Worm (Caenorhabditis elegans) whole organism, L4/young adult: Measurements from ENCODE around the gene F21C10.18.

ENCODE experiments used
- W03F9.2 ChIP-seq: fragments of 150-350 bp; optimal IDR thresholded peaks from 2 replicates; lab custom pipeline; 2014; ENCODE audit warnings: missing biosample characterization, missing genetic modification characterization
- dao-5 ChIP-seq: sonication (generic microtip); optimal IDR thresholded peaks from 2 replicates; lab custom pipeline; 2016; ENCODE audit warnings: missing genotype, missing genetic modification characterization, moderate library complexity, missing compliant biosample characterization
- him-1 ChIP-seq: sonication (generic microtip); optimal IDR thresholded peaks from 2 replicates; lab custom pipeline; 2016; ENCODE audit warnings: missing genotype, missing genetic modification reagents, missing genetic modification characterization, missing compliant biosample characterization

F21C10.18 gene

DNA sequence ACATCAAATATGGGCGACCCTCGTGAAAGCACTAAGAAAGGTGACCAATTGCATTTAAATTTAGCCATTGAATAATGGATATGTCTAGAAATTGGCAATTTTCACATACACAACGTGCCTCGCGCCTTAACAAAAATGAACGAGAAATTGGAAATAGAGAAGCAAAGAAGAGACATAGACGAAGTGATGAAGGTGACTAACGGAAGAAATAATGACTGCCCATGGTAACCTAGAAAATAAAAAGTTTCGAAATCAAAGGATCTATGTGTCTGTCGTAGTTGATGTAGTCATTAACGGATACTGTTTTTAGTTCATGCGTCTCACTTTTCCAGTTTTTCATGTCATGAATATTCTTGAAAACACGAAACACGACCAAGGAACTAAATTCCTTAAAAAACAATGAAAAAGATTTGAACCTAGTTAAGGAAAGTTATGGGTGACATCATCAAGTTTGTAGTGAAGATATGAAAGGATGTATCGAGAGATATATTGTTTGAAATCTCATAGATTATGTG lies 30.2 kb upstream of the F21C10.18 start:
- no peak for TF ChIP-seq W03F9.2 (tag; lab: Kevin White, UChicago)
- no peak for TF ChIP-seq him-1 (tag; lab: Kevin White, UChicago)
- TF ChIP-seq dao-5 (tag; lab: Kevin White, UChicago) = no peak

DNA sequence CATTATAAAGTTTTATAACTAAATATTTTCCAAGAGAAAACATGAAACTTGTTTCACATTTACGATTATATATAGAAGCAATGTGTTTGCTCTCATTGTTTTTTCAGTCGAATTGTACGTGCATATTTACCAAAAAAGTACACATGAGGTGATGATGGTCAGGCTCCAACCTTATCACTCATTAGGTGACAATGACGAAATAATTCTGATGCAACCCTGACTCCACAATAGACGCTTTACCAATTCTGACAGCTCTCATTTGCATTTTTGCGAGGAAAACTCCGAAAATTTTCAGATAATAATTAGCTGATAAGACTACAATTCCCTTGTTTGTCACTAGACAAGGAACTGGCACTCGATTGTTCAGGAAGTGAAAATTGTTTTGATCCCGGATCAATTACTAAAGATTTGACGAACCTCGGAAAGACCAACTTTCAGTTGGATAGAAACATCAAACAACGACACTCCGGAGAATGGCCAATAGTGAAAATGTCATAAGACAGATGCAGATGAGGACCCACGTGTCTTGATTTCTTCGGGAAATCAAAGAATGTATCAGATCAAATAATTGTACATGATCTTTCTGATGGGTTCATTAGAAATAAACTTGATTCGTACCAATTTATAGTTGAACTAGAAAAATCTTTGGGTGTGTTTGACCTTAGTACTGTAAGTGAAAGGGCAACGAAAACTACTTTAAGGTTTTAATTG lies 29.3 kb upstream of the F21C10.18 start:
- no peak for TF ChIP-seq dao-5 (tag; lab: Kevin White, UChicago)
- no peak for TF ChIP-seq him-1 (tag; lab: Kevin White, UChicago)
- no peak for TF ChIP-seq W03F9.2 (tag; lab: Kevin White, UChicago)

DNA sequence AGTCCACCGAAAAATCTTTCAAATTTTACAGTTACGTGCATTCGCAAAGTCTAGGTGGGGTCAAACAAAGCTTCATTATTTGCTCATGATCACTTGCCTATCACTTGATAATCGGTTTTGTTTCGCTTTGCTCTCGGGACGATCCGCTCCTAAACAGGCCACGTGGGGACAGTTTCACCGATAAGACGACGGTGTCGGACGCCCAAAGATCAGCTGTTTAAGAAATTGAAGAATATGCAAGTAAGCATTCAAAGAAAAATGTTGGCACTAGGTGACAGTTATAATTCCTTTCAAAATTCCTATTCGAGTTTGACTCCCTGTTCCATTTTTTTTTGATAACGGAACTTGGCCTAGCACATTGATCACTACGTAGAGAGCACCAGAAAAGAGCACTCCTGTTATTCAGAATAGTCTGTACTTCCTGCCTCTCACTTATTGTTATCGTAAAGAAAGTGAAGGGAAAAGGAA lies 28.3 kb upstream of the F21C10.18 start:
- TF ChIP-seq W03F9.2 (tag; lab: Kevin White, UChicago) = no peak
- TF ChIP-seq dao-5 (tag; lab: Kevin White, UChicago) = no peak
- TF ChIP-seq him-1 (tag; lab: Kevin White, UChicago) = no peak

DNA sequence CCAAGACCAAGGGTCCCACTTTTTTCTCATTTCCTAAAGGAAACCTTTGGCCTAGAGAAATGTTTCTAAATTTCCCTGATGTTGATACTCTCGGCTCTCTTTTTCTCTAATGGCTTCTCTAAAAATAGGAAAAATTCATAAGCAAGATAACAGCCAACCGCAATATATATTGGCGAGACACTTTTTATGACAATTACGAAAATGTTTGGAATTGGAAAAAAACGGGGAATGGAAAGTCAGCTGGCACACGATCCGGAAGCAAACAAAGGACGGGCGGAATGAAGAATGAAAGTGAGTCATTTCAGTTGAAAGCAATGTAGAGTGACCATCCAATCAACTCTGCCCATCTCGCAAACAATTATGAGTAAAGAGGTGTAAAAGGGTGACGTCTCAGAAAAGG lies 26.9 kb upstream of the F21C10.18 start:
- TF ChIP-seq dao-5 (tag; lab: Kevin White, UChicago) (no peak), him-1 (tag; lab: Kevin White, UChicago) (no peak), W03F9.2 (tag; lab: Kevin White, UChicago) (no peak)

DNA sequence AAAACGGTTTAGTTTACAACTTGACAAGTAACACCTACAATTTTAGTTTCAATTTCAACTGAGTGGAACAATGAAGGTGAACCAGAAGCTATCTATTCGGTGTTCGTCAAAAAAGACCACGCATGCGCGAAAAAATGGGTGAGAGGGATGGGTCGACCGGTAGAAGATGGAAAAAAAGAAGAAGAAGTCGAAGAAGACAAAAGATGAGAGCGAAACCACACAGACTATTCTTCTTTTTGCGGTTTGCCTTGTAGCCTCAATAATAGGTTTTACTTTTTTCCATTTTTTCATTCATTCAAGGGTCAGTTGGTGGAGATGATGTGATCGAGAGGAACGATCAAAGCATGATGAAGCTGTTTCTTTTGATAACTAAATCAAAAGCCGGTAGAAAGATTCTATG lies 26.0 kb upstream of the F21C10.18 start:
- TF ChIP-seq W03F9.2 (tag; lab: Kevin White, UChicago) (no peak), him-1 (tag; lab: Kevin White, UChicago) (no peak), dao-5 (tag; lab: Kevin White, UChicago) (no peak)

DNA sequence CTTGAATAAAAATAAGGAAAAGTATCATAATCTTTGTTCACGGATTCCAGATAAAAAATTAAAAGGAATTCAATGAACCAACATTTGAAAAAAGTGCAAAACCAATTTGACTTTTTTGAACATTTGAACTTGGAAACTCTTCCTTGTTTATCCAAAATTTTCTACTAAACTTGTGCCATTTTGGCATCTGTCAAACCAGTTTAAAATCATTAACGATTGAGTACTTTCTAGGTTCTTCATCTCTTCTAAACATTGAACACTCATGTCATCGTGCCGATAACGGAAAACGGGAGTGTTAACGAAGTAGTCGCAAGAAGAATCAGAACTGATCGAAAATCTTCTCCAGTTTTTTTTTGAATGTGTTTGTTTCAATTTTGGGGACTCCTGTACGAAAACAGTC lies 24.1 kb upstream of the F21C10.18 start:
- TF ChIP-seq W03F9.2 (tag; lab: Kevin White, UChicago) (no peak), him-1 (tag; lab: Kevin White, UChicago) (no peak), dao-5 (tag; lab: Kevin White, UChicago) (no peak)

DNA sequence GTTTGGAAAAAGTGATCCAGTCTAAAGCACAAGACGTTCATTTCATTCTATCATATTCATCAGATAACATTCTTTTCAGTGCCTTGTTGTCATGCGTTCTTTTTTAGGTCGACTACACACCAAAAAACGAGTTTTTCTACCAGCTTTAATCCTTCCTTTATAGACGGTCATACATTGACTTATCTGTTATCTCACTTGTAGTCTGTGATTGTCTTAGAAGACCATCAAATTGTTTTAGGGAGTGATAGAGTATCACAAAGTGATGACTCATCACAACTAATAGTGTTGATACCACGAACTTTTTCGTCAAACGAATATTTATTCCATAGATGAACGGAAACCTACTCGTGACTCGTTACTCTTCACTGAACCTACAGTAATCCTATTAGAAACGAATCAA lies 22.5 kb upstream of the F21C10.18 start:
- TF ChIP-seq W03F9.2 (tag; lab: Kevin White, UChicago) (no peak), dao-5 (tag; lab: Kevin White, UChicago) (no peak), him-1 (tag; lab: Kevin White, UChicago) (no peak)

DNA sequence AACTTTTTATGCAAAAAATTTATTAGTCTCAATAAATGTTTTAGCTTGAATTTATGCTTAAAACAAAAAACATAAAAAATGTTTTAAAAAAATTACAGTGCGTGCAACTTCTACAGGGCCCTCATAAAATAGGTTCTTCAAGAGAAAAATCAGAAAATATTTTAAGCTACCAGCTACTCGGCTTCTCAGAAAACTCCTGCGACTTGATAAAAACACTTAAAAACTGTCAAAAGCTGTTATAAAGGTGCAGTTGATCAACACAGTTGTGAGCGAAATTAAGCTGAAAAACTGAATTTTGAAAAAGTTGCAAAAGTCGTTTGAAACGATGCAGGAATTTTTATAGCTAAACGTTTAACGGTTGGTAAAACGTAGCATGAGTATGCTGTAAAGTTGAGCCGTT lies 19.6 kb upstream of the F21C10.18 start:
- no peak for TF ChIP-seq W03F9.2 (tag; lab: Kevin White, UChicago)
- no peak for TF ChIP-seq him-1 (tag; lab: Kevin White, UChicago)
- TF ChIP-seq dao-5 (tag; lab: Kevin White, UChicago) = no peak

DNA sequence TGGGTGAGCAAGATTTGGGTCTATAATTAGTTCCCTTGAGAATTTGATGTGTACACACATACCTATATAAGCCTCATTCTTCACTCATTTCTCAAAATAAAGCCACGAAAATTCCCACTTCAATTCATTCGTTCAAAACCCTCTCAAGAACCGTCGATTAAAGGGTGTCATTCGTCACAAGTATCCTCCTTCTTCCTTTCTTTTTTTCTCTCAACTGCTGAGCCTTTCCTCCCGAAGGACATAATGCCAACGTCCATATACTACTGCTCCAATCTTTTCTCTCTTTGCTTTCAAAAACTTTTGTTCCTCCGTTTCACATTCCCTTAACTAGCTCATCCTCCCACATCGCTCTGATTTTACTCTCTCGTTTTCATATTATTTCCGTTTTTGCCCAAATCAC lies 16.1 kb upstream of the F21C10.18 start, which contains the start of gene T27E4.1:
T27E4.1 (plus strand) TSS at position 137 of the 400 bp plus-strand sequence.
- TF ChIP-seq him-1 (tag; lab: Kevin White, UChicago) (no peak), W03F9.2 (tag; lab: Kevin White, UChicago) (no peak), dao-5 (tag; lab: Kevin White, UChicago) (no peak)

DNA sequence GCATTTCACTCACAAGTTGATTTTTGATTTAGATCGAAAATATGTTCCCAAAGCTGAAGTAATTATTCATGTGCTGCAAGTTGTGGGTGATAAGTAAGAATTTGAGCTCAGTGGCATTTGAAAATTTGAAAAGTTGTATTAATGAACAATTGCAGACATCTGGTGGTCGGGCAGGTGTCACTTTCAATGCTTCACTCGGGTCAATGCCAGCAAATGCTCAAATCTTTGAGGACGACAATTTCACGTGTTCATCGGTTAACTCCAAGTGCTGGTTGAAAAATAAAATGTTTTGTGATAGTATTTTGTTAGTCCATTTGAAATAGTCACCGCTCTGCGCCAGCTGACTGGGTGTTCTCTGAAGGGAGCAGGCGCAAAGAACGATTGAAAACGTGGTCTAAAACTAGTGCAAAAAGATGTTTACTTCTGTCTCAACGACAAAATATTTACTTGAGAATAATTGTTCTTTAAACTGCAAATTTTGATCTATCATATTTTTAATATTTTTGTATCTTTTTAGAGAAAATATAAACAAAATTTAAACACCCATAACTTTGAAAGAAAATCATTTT lies 14.2 kb upstream of the F21C10.18 start:
- TF ChIP-seq dao-5 (tag; lab: Kevin White, UChicago) = no peak
- TF ChIP-seq W03F9.2 (tag; lab: Kevin White, UChicago) = no peak
- no peak for TF ChIP-seq him-1 (tag; lab: Kevin White, UChicago)

DNA sequence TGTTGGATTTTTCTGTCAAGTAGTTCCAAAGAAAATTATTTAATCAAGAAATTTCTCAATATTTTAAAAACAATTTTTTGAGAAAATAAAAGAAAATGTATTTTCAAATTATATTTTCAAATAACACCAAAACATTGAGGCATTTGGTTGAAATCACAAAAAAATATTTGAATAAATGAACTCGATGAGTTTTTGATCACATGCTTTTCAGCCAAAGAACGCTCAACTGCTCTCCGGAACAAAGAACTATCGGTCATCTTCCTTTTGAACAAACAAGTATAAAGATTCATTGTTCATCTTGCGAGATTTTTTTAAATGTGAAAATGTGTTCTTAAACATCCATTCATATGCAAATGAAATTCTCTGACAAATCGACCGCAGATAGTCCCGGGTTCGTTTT lies 13.3 kb upstream of the F21C10.18 start:
- TF ChIP-seq dao-5 (tag; lab: Kevin White, UChicago) (no peak), him-1 (tag; lab: Kevin White, UChicago) (no peak), W03F9.2 (tag; lab: Kevin White, UChicago) (no peak)

DNA sequence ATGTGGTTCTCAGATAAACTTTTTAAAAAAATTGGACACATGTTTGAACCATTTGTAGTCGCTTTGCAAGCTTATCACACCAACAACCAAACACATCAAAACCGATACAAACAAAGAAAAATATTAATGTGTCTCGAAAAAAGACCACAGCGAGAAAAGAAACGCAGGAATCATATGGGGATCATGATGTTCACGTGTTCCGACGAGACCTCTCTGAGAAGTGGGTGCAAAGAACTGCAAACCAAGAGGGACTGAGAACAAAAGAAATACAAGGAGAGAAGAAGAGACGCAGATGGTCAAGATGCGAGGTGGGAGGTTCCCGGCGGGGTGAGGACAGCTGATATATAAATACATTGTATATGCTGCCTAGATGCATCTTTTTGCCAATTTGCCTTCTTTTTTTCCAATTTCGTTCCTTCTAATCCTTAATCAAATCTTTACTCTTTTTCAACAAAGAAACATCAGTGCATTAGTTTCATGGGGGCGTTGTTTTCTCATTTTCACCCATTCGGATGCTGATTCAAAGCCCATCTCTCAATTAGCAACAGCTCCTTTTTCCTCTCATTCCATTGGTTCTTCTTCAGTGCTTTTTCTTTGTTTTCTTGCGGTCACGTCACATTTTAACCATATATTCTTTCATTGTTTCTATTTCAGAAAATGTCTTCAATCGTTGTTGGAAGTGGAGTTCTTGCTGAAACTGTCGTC lies 12.6 kb upstream of the F21C10.18 start, which contains the start of gene F21C10.10:
F21C10.10 (plus strand) TSS at position 655 of the 705 bp plus-strand sequence.
- TF ChIP-seq W03F9.2 (tag; lab: Kevin White, UChicago) (peak; percentile 32), him-1 (tag; lab: Kevin White, UChicago) (no peak), dao-5 (tag; lab: Kevin White, UChicago) (no peak)

DNA sequence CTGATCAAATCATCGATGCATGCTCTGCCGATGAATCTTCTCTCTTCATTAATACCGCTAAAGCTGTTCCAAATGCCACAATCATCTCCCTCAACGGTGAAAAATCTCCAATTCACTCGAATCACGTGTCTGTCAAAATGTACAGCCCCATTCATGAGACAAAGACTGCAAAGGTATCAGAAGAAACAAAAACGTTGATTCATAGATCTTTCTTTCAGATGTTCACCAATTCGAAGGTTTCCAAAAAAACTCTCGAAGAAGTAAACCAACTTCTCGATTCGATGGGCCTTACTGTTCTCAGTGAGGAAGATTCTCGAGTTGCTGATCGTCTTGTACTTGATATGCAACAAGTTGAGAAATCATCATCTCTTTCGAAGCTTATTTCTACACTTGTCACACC lies 11.6 kb upstream of the F21C10.18 start:
- TF ChIP-seq dao-5 (tag; lab: Kevin White, UChicago) = no peak
- no peak for TF ChIP-seq W03F9.2 (tag; lab: Kevin White, UChicago)
- no peak for TF ChIP-seq him-1 (tag; lab: Kevin White, UChicago)
